Fruit fly (Drosophila melanogaster): ENCODE measurements around the gene fid.

DNA sequence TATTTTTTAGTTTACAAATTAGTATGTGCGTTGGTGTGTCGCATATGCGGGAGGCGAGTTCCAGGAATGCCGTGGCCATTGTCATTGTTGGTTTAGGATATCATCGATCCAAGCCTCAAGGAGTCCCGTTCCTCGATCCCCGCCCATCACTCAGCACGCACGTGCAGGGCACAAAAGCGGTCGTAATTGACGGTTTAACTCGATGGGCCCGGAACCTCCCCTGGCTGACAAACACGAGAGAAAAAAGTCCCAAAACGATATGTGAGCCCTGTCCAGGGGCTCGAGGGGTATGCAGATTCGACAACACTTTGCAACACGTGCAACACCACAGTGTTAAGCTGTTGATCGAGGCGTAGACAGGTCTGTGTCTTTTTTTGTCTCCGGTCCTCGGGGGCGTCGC, 58.0 kb downstream of the fid start:
- TF ChIP-seq CG16779 (tag; optimal IDR thresholded peaks at IDR 0.05), result no peak
- no peak for TF ChIP-seq Hr38 (GFP tag; optimal IDR thresholded peaks at IDR 0.05)
- no peak for TF ChIP-seq CG10631 (GFP tag; optimal IDR thresholded peaks at IDR 0.05)
- TF ChIP-seq Hr39 (GFP tag; optimal IDR thresholded peaks at IDR 0.05), result no peak
- no peak for TF ChIP-seq CG3919 (GFP tag; optimal IDR thresholded peaks at IDR 0.05)
- no peak for TF ChIP-seq CG32006 (GFP tag; optimal IDR thresholded peaks at IDR 0.05)
- no peak for TF ChIP-seq svp (GFP tag)
